6 worm cellular contexts compared by ENCODE assay signal in genomic region chrX:13368283-13368682, ce11.
TF ChIP-seq lines count a peak whose summit lies in the region.

No protein-coding gene starts in this region.

TF ChIP-seq in whole organism, L1 larva, 84 proteins besides CTCF, POLR2A, EP300 and RAD21 (continues in another document):
- TF ChIP-seq nhr-76 (tag; optimal IDR thresholded peaks at IDR 0.05; lab: Kevin White, UChicago) = no peak
- TF ChIP-seq elt-3 (tag; optimal IDR thresholded peaks at IDR 0.05; lab: Kevin White, UChicago) = peak in 1 of 6 experiments; percentile 26
- peak; percentile 5 for TF ChIP-seq nhr-20 (tag; optimal IDR thresholded peaks at IDR 0.05; lab: Kevin White, UChicago)
- no peak for TF ChIP-seq snpc-4 (tag; optimal IDR thresholded peaks at IDR 0.05; lab: Kevin White, UChicago)
- no peak for TF ChIP-seq aha-1 (tag; optimal IDR thresholded peaks at IDR 0.05; lab: Kevin White, UChicago)
- no peak for TF ChIP-seq zip-4 (GFP tag; optimal IDR thresholded peaks at IDR 0.05; lab: Kevin White, UChicago)
- no peak for TF ChIP-seq ztf-4 (tag; optimal IDR thresholded peaks at IDR 0.05; lab: Kevin White, UChicago)
- peak; percentile 7 for TF ChIP-seq lin-14 (GFP tag; optimal IDR thresholded peaks at IDR 0.05; lab: Kevin White, UChicago)
- no peak for TF ChIP-seq nhr-84 (tag; optimal IDR thresholded peaks at IDR 0.05; lab: Kevin White, UChicago)
- no peak for TF ChIP-seq pax-3 (tag; optimal IDR thresholded peaks at IDR 0.05; lab: Kevin White, UChicago)
- no peak for TF ChIP-seq mep-1 (tag; optimal IDR thresholded peaks at IDR 0.05; lab: Kevin White, UChicago)
- no peak for TF ChIP-seq nhr-77 (tag; optimal IDR thresholded peaks at IDR 0.05; lab: Kevin White, UChicago)
- no peak for TF ChIP-seq vab-15 (tag; optimal IDR thresholded peaks at IDR 0.05; lab: Kevin White, UChicago)
- peak in 1 of 2 experiments; percentile 6 for TF ChIP-seq mdl-1 (tag; optimal IDR thresholded peaks at IDR 0.05; lab: Kevin White, UChicago)
- TF ChIP-seq hpl-2 (GFP tag; optimal IDR thresholded peaks at IDR 0.05; lab: Kevin White, UChicago) = no peak
- peak; percentile 53 for TF ChIP-seq blmp-1 (tag; optimal IDR thresholded peaks at IDR 0.05; lab: Kevin White, UChicago)

TF ChIP-seq in whole organism, L2 larva, 48 proteins besides CTCF, POLR2A, EP300 and RAD21:
- TF ChIP-seq fos-1 (tag; optimal IDR thresholded peaks at IDR 0.05; lab: Kevin White, UChicago) = peak; percentile 89
- TF ChIP-seq blmp-1 (tag; optimal IDR thresholded peaks at IDR 0.05; lab: Kevin White, UChicago; ENCODE audit: insufficient read depth) = peak; percentile 1
- no peak for TF ChIP-seq nhr-237 (tag; optimal IDR thresholded peaks at IDR 0.05; lab: Kevin White, UChicago)
- peak; percentile 83 for TF ChIP-seq sma-9 (GFP tag; optimal IDR thresholded peaks at IDR 0.05; lab: Kevin White, UChicago)
- no peak for TF ChIP-seq sma-9 (tag; optimal IDR thresholded peaks at IDR 0.05; lab: Kevin White, UChicago)
- TF ChIP-seq sem-4 (tag; optimal IDR thresholded peaks at IDR 0.05; lab: Kevin White, UChicago) = no peak
- TF ChIP-seq ztf-1 (GFP tag; conservative IDR thresholded peaks at IDR 0.05; lab: Robert Waterston, UW) = no peak
- peak; percentile 39 for TF ChIP-seq crh-2 (tag; optimal IDR thresholded peaks at IDR 0.05; lab: Kevin White, UChicago)
TF ChIP-seq in whole organism, L2 larva: peak in this region for 4.

TF ChIP-seq in whole organism, L3 larva, 47 proteins besides CTCF, POLR2A, EP300 and RAD21 (continues in another document):
- TF ChIP-seq nhr-237 (tag; optimal IDR thresholded peaks at IDR 0.05; lab: Kevin White, UChicago) = no peak
- peak; percentile 90 for TF ChIP-seq elt-2 (tag; optimal IDR thresholded peaks at IDR 0.05; lab: Kevin White, UChicago)
- TF ChIP-seq fos-1 (tag; optimal IDR thresholded peaks at IDR 0.05; lab: Kevin White, UChicago) = no peak
- TF ChIP-seq aly-2 (tag; optimal IDR thresholded peaks at IDR 0.05; lab: Kevin White, UChicago) = no peak
- no peak for TF ChIP-seq nhr-23 (tag; optimal IDR thresholded peaks at IDR 0.05; lab: Kevin White, UChicago)
- TF ChIP-seq R02D3.7 (tag; optimal IDR thresholded peaks at IDR 0.05; lab: Kevin White, UChicago) = no peak
- no peak for TF ChIP-seq ztf-4 (tag; optimal IDR thresholded peaks at IDR 0.05; lab: Kevin White, UChicago)
- no peak for TF ChIP-seq unc-39 (tag; optimal IDR thresholded peaks at IDR 0.05; lab: Kevin White, UChicago)
- no peak for TF ChIP-seq ceh-82 (tag; optimal IDR thresholded peaks at IDR 0.05; lab: Kevin White, UChicago)
- TF ChIP-seq sea-2 (GFP tag; optimal IDR thresholded peaks at IDR 0.05; lab: Kevin White, UChicago) = no peak
- no peak for TF ChIP-seq snpc-4 (tag; optimal IDR thresholded peaks at IDR 0.05; lab: Kevin White, UChicago)
- TF ChIP-seq daf-12 (tag; optimal IDR thresholded peaks at IDR 0.05; lab: Kevin White, UChicago) = no peak
- TF ChIP-seq ceh-28 (tag; optimal IDR thresholded peaks at IDR 0.05; lab: Kevin White, UChicago) = no peak
- TF ChIP-seq eor-1 (tag; optimal IDR thresholded peaks at IDR 0.05; lab: Kevin White, UChicago) = no peak
- peak; percentile 46 for TF ChIP-seq jun-1 (tag; optimal IDR thresholded peaks at IDR 0.05; lab: Kevin White, UChicago)
- no peak for TF ChIP-seq mml-1 (tag; optimal IDR thresholded peaks at IDR 0.05; lab: Kevin White, UChicago)
- TF ChIP-seq pqm-1 (tag; optimal IDR thresholded peaks at IDR 0.05; lab: Kevin White, UChicago) = peak; percentile 79
- TF ChIP-seq tbx-2 (tag; optimal IDR thresholded peaks at IDR 0.05; lab: Kevin White, UChicago) = no peak
- TF ChIP-seq pha-4 (tag; optimal IDR thresholded peaks at IDR 0.05; lab: Kevin White, UChicago) = peak; percentile 24

TF ChIP-seq in whole organism, L4 larva, 104 proteins besides CTCF, POLR2A, EP300 and RAD21:
- TF ChIP-seq daf-19 (GFP tag; conservative IDR thresholded peaks at IDR 0.05; lab: Robert Waterston, UW) (no peak), hlh-11 (tag; optimal IDR thresholded peaks at IDR 0.05; lab: Kevin White, UChicago) (peak; percentile 79), F10B5.3 (tag; optimal IDR thresholded peaks at IDR 0.05; lab: Kevin White, UChicago) (no peak), zfp-3 (GFP tag; conservative IDR thresholded peaks at IDR 0.05; lab: Robert Waterston, UW) (no peak), nhr-28 (tag; optimal IDR thresholded peaks at IDR 0.05; lab: Kevin White, UChicago) (peak; percentile 93), mxl-3 (GFP tag; optimal IDR thresholded peaks at IDR 0.05; lab: Kevin White, UChicago) (peak; percentile 75), nhr-48 (tag; optimal IDR thresholded peaks at IDR 0.05; lab: Kevin White, UChicago) (peak; percentile 57), madf-9 (GFP tag; conservative IDR thresholded peaks at IDR 0.05; lab: Robert Waterston, UW) (no peak), daf-16 (GFP tag; optimal IDR thresholded peaks at IDR 0.05; lab: Kevin White, UChicago) (no peak), daf-16 (tag; optimal IDR thresholded peaks at IDR 0.05; lab: Kevin White, UChicago) (peak; percentile 92), pqm-1 (tag; optimal IDR thresholded peaks at IDR 0.05; lab: Kevin White, UChicago) (peak; percentile 83), dve-1 (tag; optimal IDR thresholded peaks at IDR 0.05; lab: Kevin White, UChicago; ENCODE audit: insufficient read depth) (peak; percentile 73), dmd-6 (GFP tag; IDR thresholded peaks at IDR 0.05; lab: Robert Waterston, UW) (peak; percentile 93), mdl-1 (tag; optimal IDR thresholded peaks at IDR 0.05; lab: Kevin White, UChicago) (peak in 1 of 2 experiments; percentile 63), hlh-30 (tag; optimal IDR thresholded peaks at IDR 0.05; lab: Kevin White, UChicago; ENCODE audit: insufficient read depth) (peak; percentile 66), aha-1 (tag; lab: Kevin White, UChicago) (peak; percentile 89), nhr-77 (tag; optimal IDR thresholded peaks at IDR 0.05; lab: Kevin White, UChicago) (peak; percentile 66), mep-1 (tag; optimal IDR thresholded peaks at IDR 0.05; lab: Kevin White, UChicago) (peak; percentile 28)

TF ChIP-seq in whole organism, late embryonic, 69 proteins besides CTCF, POLR2A, EP300 and RAD21:
- peak; percentile 14 for TF ChIP-seq elt-2 (tag; optimal IDR thresholded peaks at IDR 0.05; lab: Kevin White, UChicago)
- TF ChIP-seq ceh-19 (GFP tag; optimal IDR thresholded peaks at IDR 0.05; lab: Kevin White, UChicago) = no peak

TF ChIP-seq in whole organism, young adult, 124 proteins besides CTCF, POLR2A, EP300 and RAD21:
- TF ChIP-seq ztf-22 (GFP tag; optimal IDR thresholded peaks at IDR 0.05; lab: Kevin White, UChicago) = peak; percentile 50
- TF ChIP-seq hsf-1 (GFP tag; IDR thresholded peaks at IDR 0.05; lab: Robert Waterston, UW) = no peak
- TF ChIP-seq cebp-1 (GFP tag; IDR thresholded peaks at IDR 0.05; lab: Robert Waterston, UW) = no peak
- TF ChIP-seq cebp-1 (tag; optimal IDR thresholded peaks at IDR 0.05; lab: Kevin White, UChicago) = peak; percentile 0
- TF ChIP-seq mel-28 (tag; optimal IDR thresholded peaks at IDR 0.05; lab: Kevin White, UChicago; ENCODE audit: borderline replicate concordance) = no peak
- no peak for TF ChIP-seq mxl-1 (tag; optimal IDR thresholded peaks at IDR 0.05; lab: Kevin White, UChicago)
- peak; percentile 92 for TF ChIP-seq nhr-80 (tag; optimal IDR thresholded peaks at IDR 0.05; lab: Kevin White, UChicago)
- no peak for TF ChIP-seq B0035.1 (tag; optimal IDR thresholded peaks at IDR 0.05; lab: Kevin White, UChicago)
